Worm (Caenorhabditis elegans) whole organism, mixed stage, embryonic: ENCODE data around the gene col-114.
"Not testable (repeated sequence)": the region's sequence is repeated elsewhere in the genome, so short reads cannot be mapped to it uniquely, and the experiment has no call there.

Source experiments
- M03D4.4 ChIP-seq: sonication (generic microtip); optimal IDR thresholded peaks from 2 replicates; lab custom pipeline; 2017; ENCODE audit warnings: mild to moderate bottlenecking, missing genetic modification characterization, missing compliant biosample characterization
- bed-3 ChIP-seq: fragments of 200-800 bp; sonication (Bioruptor generic); optimal IDR thresholded peaks from 3 replicates; lab custom pipeline; 2018; ENCODE audit warnings: mild to moderate bottlenecking, missing genetic modification characterization, moderate library complexity, missing compliant biosample characterization
- ceh-39 ChIP-seq: fragments of 150-350 bp; optimal IDR thresholded peaks from 2 replicates; lab custom pipeline; 2014; ENCODE audit warnings: missing biosample characterization, missing genetic modification characterization
- ceh-43 ChIP-seq: fragments of 200-800 bp; sonication (Bioruptor generic); optimal IDR thresholded peaks from 2 replicates; lab custom pipeline; 2018; ENCODE audit warnings: mild to moderate bottlenecking, missing genetic modification characterization, moderate library complexity, missing compliant biosample characterization
- ceh-83 ChIP-seq: fragments of 200-800 bp; sonication (Bioruptor generic); optimal IDR thresholded peaks from 2 replicates; lab custom pipeline; 2018; ENCODE audit warnings: mild to moderate bottlenecking, missing genetic modification characterization, missing compliant biosample characterization
- ces-1 ChIP-seq: fragments of 150-350 bp; optimal IDR thresholded peaks from 2 replicates; lab custom pipeline; 2014; ENCODE audit warnings: missing biosample characterization, missing genetic modification reagents, missing genetic modification characterization
- cnd-1 ChIP-seq: fragments of 200-800 bp; sonication (Bioruptor generic); optimal IDR thresholded peaks from 2 replicates; lab custom pipeline; 2018; ENCODE audit warnings: mild to moderate bottlenecking, missing genetic modification characterization, missing compliant biosample characterization
- drap-1 ChIP-seq: fragments of 200-800 bp; sonication (Bioruptor generic); optimal IDR thresholded peaks from 3 replicates; lab custom pipeline; 2018; ENCODE audit warnings: mild to moderate bottlenecking, missing genetic modification characterization, missing compliant biosample characterization
- flh-1 ChIP-seq: fragments of 200-800 bp; sonication (Bioruptor generic); optimal IDR thresholded peaks from 2 replicates; lab custom pipeline; 2018; ENCODE audit warnings: mild to moderate bottlenecking, missing genetic modification characterization, moderate library complexity, missing compliant biosample characterization
- ham-2 ChIP-seq: fragments of 200-800 bp; sonication (Bioruptor generic); optimal IDR thresholded peaks from 2 replicates; lab custom pipeline; 2018; ENCODE audit warnings: mild to moderate bottlenecking, missing genetic modification characterization, missing compliant biosample characterization
- hlh-1 ChIP-seq: fragments of 150-350 bp; optimal IDR thresholded peaks from 2 replicates; lab custom pipeline; 2014; ENCODE audit warnings: missing biosample characterization, missing genetic modification reagents, missing genetic modification characterization
- lin-13 ChIP-seq: fragments of 150-350 bp; optimal IDR thresholded peaks from 2 replicates; lab custom pipeline; 2014; ENCODE audit warnings: missing biosample characterization, missing genetic modification characterization
- lin-32 ChIP-seq: fragments of 200-800 bp; sonication (Bioruptor generic); optimal IDR thresholded peaks from 2 replicates; lab custom pipeline; 2018; ENCODE audit warnings: mild to moderate bottlenecking, missing genetic modification characterization, missing compliant biosample characterization
- mab-5 ChIP-seq: fragments of 150-350 bp; optimal IDR thresholded peaks from 2 replicates; lab custom pipeline; 2014; ENCODE audit warnings: missing biosample characterization, missing genetic modification characterization
- mls-2 ChIP-seq: sonication (generic microtip); optimal IDR thresholded peaks from 2 replicates; lab custom pipeline; 2016; ENCODE audit warnings: mild to moderate bottlenecking, missing genetic modification characterization, moderate library complexity, missing compliant biosample characterization
- nhr-2 ChIP-seq: fragments of 150-350 bp; optimal IDR thresholded peaks from 2 replicates; lab custom pipeline; 2014; ENCODE audit warnings: missing biosample characterization, missing genetic modification characterization
- sem-2 ChIP-seq: fragments of 200-800 bp; sonication (Bioruptor generic); optimal IDR thresholded peaks from 2 replicates; lab custom pipeline; 2018; ENCODE audit warnings: mild to moderate bottlenecking, missing genetic modification characterization, missing compliant biosample characterization
- sptf-1 ChIP-seq: sonication (generic microtip); optimal IDR thresholded peaks from 2 replicates; lab custom pipeline; 2017; ENCODE audit warnings: mild to moderate bottlenecking, missing genetic modification characterization, moderate library complexity, missing compliant biosample characterization
- tbx-8 ChIP-seq: fragments of 200-800 bp; sonication (Bioruptor generic); optimal IDR thresholded peaks from 2 replicates; lab custom pipeline; 2018; ENCODE audit warnings: mild to moderate bottlenecking, missing genetic modification characterization, moderate library complexity, missing compliant biosample characterization
- unc-120 ChIP-seq: sonication (generic microtip); optimal IDR thresholded peaks from 2 replicates; lab custom pipeline; 2017; ENCODE audit warnings: missing genetic modification characterization, missing compliant biosample characterization; ENCODE audit not compliant: poor library complexity, severe bottlenecking
- unc-39 ChIP-seq: fragments of 150-350 bp; optimal IDR thresholded peaks from 2 replicates; lab custom pipeline; 2014; ENCODE audit warnings: missing biosample characterization, missing genetic modification characterization
- unc-62 ChIP-seq: fragments of 150-350 bp; optimal IDR thresholded peaks from 2 replicates; lab custom pipeline; 2014; ENCODE audit warnings: missing biosample characterization, missing genetic modification reagents, missing genetic modification characterization
- zip-8 ChIP-seq: fragments of 150-350 bp; optimal IDR thresholded peaks from 2 replicates; lab custom pipeline; 2014; ENCODE audit warnings: missing biosample characterization, missing genetic modification characterization
- ztf-11 ChIP-seq: fragments of 150-350 bp; optimal IDR thresholded peaks from 2 replicates; lab custom pipeline; 2014; ENCODE audit warnings: missing biosample characterization, missing genetic modification characterization

col-114 gene

ce11 chrIV:7258253-7258652 is 11.8 kb upstream of the col-114 start, which contains the start of gene C06E4.6:
Gene C06E4.6, minus strand, starts transcription at chrIV:7258303.
- TF ChIP-seq bed-3 (GFP tag; lab: Kevin White, UChicago) = no peak
- no peak for TF ChIP-seq sptf-1 (tag; lab: Kevin White, UChicago)
- no peak for TF ChIP-seq unc-62 (GFP tag; lab: Kevin White, UChicago)
- TF ChIP-seq unc-120 (tag; lab: Kevin White, UChicago) = no peak
- no peak for TF ChIP-seq cnd-1 (tag; lab: Kevin White, UChicago)
- no peak for TF ChIP-seq hlh-1
- TF ChIP-seq sem-2 (GFP tag; lab: Kevin White, UChicago) = no peak
- no peak for TF ChIP-seq ceh-39 (tag; lab: Kevin White, UChicago)

DNA sequence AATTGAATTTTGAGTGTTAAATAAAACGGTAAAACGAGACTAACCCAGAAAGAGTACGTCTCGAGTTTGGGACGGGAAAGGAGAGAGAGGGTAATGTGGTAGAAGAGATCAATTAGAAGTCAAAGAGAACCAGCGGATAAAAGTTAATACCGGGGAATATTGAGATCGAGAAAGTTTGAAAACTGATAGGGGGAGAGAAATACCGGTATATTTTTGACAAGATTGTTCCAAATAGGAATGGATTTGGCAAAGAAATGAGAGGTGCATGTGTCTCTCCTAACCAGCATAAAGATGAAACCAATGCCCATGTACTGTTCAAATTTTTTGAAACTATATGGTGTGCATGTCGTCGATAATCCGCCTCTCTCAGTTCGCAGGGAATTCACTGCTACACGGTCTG is 8.2 kb upstream of the col-114 start, which contains the start of gene C06E4.5:
TSS of gene C06E4.5 (plus strand) at position 301 of the 400 bp plus-strand sequence.
- not testable (repeated sequence) for TF ChIP-seq unc-39 (tag; lab: Kevin White, UChicago); ceh-83; lin-32 (GFP tag; lab: Kevin White, UChicago)

- TF ChIP-seq nhr-2 (tag; lab: Kevin White, UChicago) (no peak), unc-62 (GFP tag; lab: Kevin White, UChicago) (no peak), M03D4.4 (tag; lab: Kevin White, UChicago) (no peak), ces-1 (no peak), ceh-43 (GFP tag; lab: Kevin White, UChicago) (no peak), flh-1 (no peak), tbx-8 (GFP tag; lab: Kevin White, UChicago) (no peak), lin-13 (no peak), bed-3 (GFP tag; lab: Kevin White, UChicago) (no peak), lin-32 (GFP tag; lab: Kevin White, UChicago) (no peak), unc-39 (tag; lab: Kevin White, UChicago) (no peak)
- TF ChIP-seq, all 35 proteins: peak for 0
Observed at ce11 chrIV:7253271-7253670, 6.8 kb upstream of the col-114 start.

DNA sequence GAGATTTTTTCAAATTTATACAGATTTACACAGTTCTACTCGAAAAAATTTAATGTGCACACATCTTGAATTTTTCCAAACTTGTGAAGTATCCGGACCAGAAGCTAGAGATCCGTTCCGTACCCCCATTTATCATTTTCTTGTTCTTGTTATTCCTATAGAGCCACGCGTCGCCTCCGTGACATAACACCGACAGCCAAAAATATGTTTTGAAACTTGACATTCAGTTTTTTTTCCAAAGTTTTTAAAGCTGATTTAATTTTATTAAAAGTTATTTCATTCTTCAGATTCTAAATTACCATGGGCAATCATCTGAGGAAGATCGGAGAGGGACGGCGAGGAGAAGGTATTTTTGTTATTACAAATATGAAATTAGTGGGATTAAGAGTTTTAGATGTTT is 3.7 kb upstream of the col-114 start, which contains the start of gene D2024.18:
TSS of gene D2024.18 (plus strand) at position 301 of the 400 bp plus-strand sequence.
- TF ChIP-seq hlh-1 = no peak
- TF ChIP-seq ceh-83 = no peak

DNA sequence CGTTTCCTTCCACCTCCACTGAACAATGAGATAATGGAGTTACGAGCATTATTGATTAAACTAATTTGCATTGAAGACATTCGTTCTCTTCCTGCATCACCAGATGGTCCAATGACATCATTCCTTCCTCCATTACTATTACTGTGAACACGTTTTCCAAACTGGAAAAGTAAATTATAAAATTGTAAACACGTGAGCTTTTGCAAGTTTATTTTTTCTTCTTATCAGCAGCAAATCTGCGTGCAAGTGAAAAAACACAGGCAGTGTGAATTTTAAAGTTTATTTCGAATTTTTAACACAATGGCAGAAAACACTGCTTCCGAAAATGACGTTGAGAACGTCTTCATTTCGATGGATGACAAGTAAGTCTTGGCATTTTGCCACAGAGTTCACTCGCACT is 790 bp upstream of the col-114 start, which contains the start of gene D2024.1:
TSS of gene D2024.1 (plus strand) at position 301 of the 400 bp plus-strand sequence.
- not testable (repeated sequence) for TF ChIP-seq sem-2, lin-32, ham-2 (GFP tag; lab: Kevin White, UChicago)

- TF ChIP-seq ces-1 = no peak
- TF ChIP-seq, all 35 proteins: peak for 0
Observed at ce11 chrIV:7245592-7245991, 861 bp downstream of the col-114 start.

DNA sequence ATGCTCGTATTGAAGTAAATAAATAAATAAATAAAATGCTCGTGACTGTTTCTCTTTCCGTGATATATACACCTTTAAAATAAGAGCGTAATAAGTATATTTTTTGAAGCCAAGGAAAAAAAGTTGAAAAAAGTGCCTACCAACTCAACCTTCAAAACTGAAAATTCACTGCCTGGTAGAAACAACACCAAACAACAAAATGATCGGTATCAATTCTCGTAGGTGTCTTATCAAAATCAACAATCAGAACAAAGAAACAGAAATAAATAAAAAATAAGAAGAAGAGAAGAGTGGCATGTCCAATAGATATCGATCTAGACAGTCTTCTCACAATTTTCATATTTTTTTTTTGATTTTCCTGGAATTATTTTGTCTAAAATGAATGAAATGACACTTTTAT is 2.5 kb downstream of the col-114 start, which contains the start of gene afmd-1:
TSS of gene afmd-1 (plus strand) at position 316 of the 400 bp plus-strand sequence.
- TF ChIP-seq zip-8 (tag; lab: Kevin White, UChicago) (no peak), mab-5 (no peak), ztf-11 (tag; lab: Kevin White, UChicago) (no peak), tbx-8 (GFP tag; lab: Kevin White, UChicago) (no peak), lin-13 (no peak), drap-1 (GFP tag; lab: Kevin White, UChicago) (no peak), ces-1 (no peak), mls-2 (tag; lab: Kevin White, UChicago) (no peak)

- TF ChIP-seq hlh-1 (peak; percentile 35), nhr-2 (tag; lab: Kevin White, UChicago) (no peak)
Observed at ce11 chrIV:7242220-7242789, 4.1 kb downstream of the col-114 start, which contains the start of gene gstk-2. Gene gstk-2, minus strand, starts transcription at chrIV:7242270.
